Fruit fly (Drosophila melanogaster) whole organism, embryonic: ENCODE data around the gene Sptr.
A peak's percentile ranks its signal among the peaks of the same experiment; 100 is the strongest.

Experiments used
- Atf6 ChIP-seq: fragments of 200-800 bp; sonication (Bioruptor generic); IDR thresholded peaks from 2 replicates; pipeline ENCODE4 v1.3.6; 2022; ENCODE audit warnings: missing biosample characterization, missing genetic modification characterization
- Blimp-1 ChIP-seq: fragments of 200-800 bp; sonication (Bioruptor generic); optimal IDR thresholded peaks from 3 replicates; lab custom pipeline; 2018; ENCODE audit warnings: missing biosample characterization, missing genetic modification characterization, mild to moderate bottlenecking, moderate library complexity, missing genetic modification reagents
- BtbVII ChIP-seq: fragments of 200-800 bp; sonication (Bioruptor generic); optimal IDR thresholded peaks from 3 replicates; lab custom pipeline; 2017; ENCODE audit warnings: missing biosample characterization, mild to moderate bottlenecking, missing genetic modification characterization
- CG10654 ChIP-seq: fragments of 200-800 bp; sonication (Bioruptor generic); optimal IDR thresholded peaks from 2 replicates; lab custom pipeline; 2016; ENCODE audit warnings: missing biosample characterization, missing genetic modification characterization
- CG10979 ChIP-seq: fragments of 200-800 bp; sonication (Bioruptor generic); optimal IDR thresholded peaks from 2 replicates; lab custom pipeline; 2018; ENCODE audit warnings: missing biosample characterization, mild to moderate bottlenecking, missing genetic modification characterization, moderate library complexity
- CG14710 ChIP-seq: fragments of 200-800 bp; sonication (Bioruptor generic); optimal IDR thresholded peaks from 3 replicates; lab custom pipeline; 2019; ENCODE audit warnings: missing biosample characterization, mild to moderate bottlenecking, missing genetic modification characterization, moderate library complexity
- CG15601 ChIP-seq: fragments of 200-800 bp; sonication (Bioruptor generic); optimal IDR thresholded peaks from 3 replicates; lab custom pipeline; 2019; ENCODE audit warnings: missing biosample characterization, mild to moderate bottlenecking, missing genetic modification characterization, moderate library complexity
- CG17385 ChIP-seq: fragments of 200-800 bp; sonication (Bioruptor generic); optimal IDR thresholded peaks from 3 replicates; lab custom pipeline; 2018; ENCODE audit warnings: missing biosample characterization, mild to moderate bottlenecking, missing genetic modification characterization
- CG2202 ChIP-seq: fragments of 200-800 bp; sonication (Bioruptor generic); optimal IDR thresholded peaks from 2 replicates; lab custom pipeline; 2018; ENCODE audit warnings: missing biosample characterization, mild to moderate bottlenecking, missing genetic modification characterization
- CG2889 ChIP-seq: fragments of 200-800 bp; sonication (Bioruptor generic); IDR thresholded peaks from 3 replicates; pipeline ENCODE4 v1.3.6; 2022; ENCODE audit warnings: missing biosample characterization, missing genetic modification characterization
- CG30431 ChIP-seq: fragments of 200-800 bp; sonication (Bioruptor generic); optimal IDR thresholded peaks from 2 replicates; lab custom pipeline; 2017; ENCODE audit warnings: missing biosample characterization, missing genetic modification characterization
- CG33213 ChIP-seq: fragments of 200-800 bp; sonication (Bioruptor generic); optimal IDR thresholded peaks from 3 replicates; lab custom pipeline; 2016; ENCODE audit warnings: missing biosample characterization, missing genetic modification characterization
- CG4360 ChIP-seq: fragments of 200-800 bp; sonication (Bioruptor generic); IDR thresholded peaks from 2 replicates; pipeline ENCODE4 v1.3.6; 2022; ENCODE audit warnings: missing biosample characterization, missing genetic modification characterization
- CG43689 ChIP-seq: fragments of 200-800 bp; sonication (Bioruptor generic); IDR thresholded peaks from 2 replicates; pipeline ENCODE4 v1.3.6; 2022; ENCODE audit warnings: missing biosample characterization, missing genetic modification characterization
- CG5953 ChIP-seq: fragments of 200-800 bp; sonication (Bioruptor generic); IDR thresholded peaks from 2 replicates; pipeline ENCODE4 v1.3.6; 2022; ENCODE audit warnings: missing biosample characterization, missing genetic modification characterization
- CG7839 ChIP-seq: fragments of 200-800 bp; sonication (Bioruptor generic); optimal IDR thresholded peaks from 3 replicates; lab custom pipeline; 2018; ENCODE audit warnings: missing biosample characterization, mild to moderate bottlenecking, missing genetic modification characterization, moderate library complexity
- CG9215 ChIP-seq: fragments of 200-800 bp; sonication (Bioruptor generic); IDR thresholded peaks from 2 replicates; pipeline ENCODE4 v1.3.6; 2022; ENCODE audit warnings: missing biosample characterization, missing genetic modification characterization
- Dip2 ChIP-seq: fragments of 200-800 bp; sonication (Bioruptor generic); IDR thresholded peaks from 2 replicates; pipeline ENCODE4 v1.3.6; 2022; ENCODE audit warnings: missing biosample characterization, missing genetic modification characterization
- Dip3 ChIP-seq: fragments of 200-800 bp; sonication (Bioruptor generic); optimal IDR thresholded peaks from 3 replicates; lab custom pipeline; 2016; ENCODE audit warnings: missing biosample characterization, missing genetic modification characterization
- E2f2 ChIP-seq: fragments of 200-800 bp; sonication (Bioruptor generic); IDR thresholded peaks from 2 replicates; pipeline ENCODE4 v1.3.6; 2022; ENCODE audit warnings: missing biosample characterization, missing genetic modification characterization
- Hey ChIP-seq: fragments of 200-800 bp; sonication (Bioruptor generic); optimal IDR thresholded peaks from 3 replicates; lab custom pipeline; 2018; ENCODE audit warnings: missing biosample characterization, mild to moderate bottlenecking, missing genetic modification characterization
- HmgZ ChIP-seq: fragments of 200-800 bp; sonication (Bioruptor generic); optimal IDR thresholded peaks from 2 replicates; lab custom pipeline; 2018; ENCODE audit warnings: missing biosample characterization, mild to moderate bottlenecking, missing genetic modification characterization
- Kr ChIP-seq: fragments of 200-800 bp; sonication (Bioruptor generic); optimal IDR thresholded peaks from 2 replicates; lab custom pipeline; 2017; ENCODE audit warnings: missing biosample characterization, mild to moderate bottlenecking, missing genetic modification characterization
- Lpt ChIP-seq: fragments of >200 bp; optimal IDR thresholded peaks from 2 replicates; lab custom pipeline; 2018; ENCODE audit warnings: missing biosample characterization, missing genetic modification characterization
- Mad ChIP-seq: fragments of 200-800 bp; sonication (Bioruptor generic); optimal IDR thresholded peaks from 2 replicates; lab custom pipeline; 2016; ENCODE audit warnings: missing biosample characterization, missing genetic modification characterization
- Mes4 ChIP-seq: fragments of 200-800 bp; sonication (Bioruptor generic); optimal IDR thresholded peaks from 2 replicates; lab custom pipeline; 2016; ENCODE audit warnings: missing biosample characterization, missing genetic modification characterization
- Pdp1 ChIP-seq, 2 experiments: fragments of 200-800 bp; sonication (Bioruptor generic); optimal IDR thresholded peaks; 3 replicates each; lab custom pipeline; 2016; ENCODE audit warnings: missing biosample characterization in 2 of 2, missing genetic modification characterization in 2 of 2, mild to moderate bottlenecking in 1 of 2, moderate library complexity in 1 of 2
- Scr ChIP-seq: fragments of 200-800 bp; sonication (Bioruptor generic); IDR thresholded peaks from 2 replicates; pipeline ENCODE4 v1.3.6; 2022; ENCODE audit warnings: missing biosample characterization, missing genetic modification characterization; ENCODE audit not compliant: partially characterized antibody
- Six4 ChIP-seq: fragments of 200-800 bp; sonication (Bioruptor generic); optimal IDR thresholded peaks from 2 replicates; lab custom pipeline; 2016; ENCODE audit warnings: missing biosample characterization, missing genetic modification characterization
- Stat92E ChIP-seq, 3 experiments: fragments of >200 bp in 2 of 3; fragments of 200-800 bp in 1 of 3; sonication (Bioruptor generic) in 1 of 3; optimal IDR thresholded peaks; 2 replicates each; lab custom pipeline; 2017 to 2019; ENCODE audit warnings: missing biosample characterization in 3 of 3, missing genetic modification characterization in 3 of 3, mild to moderate bottlenecking in 1 of 3, moderate library complexity in 1 of 3
- ase ChIP-seq: fragments of 200-800 bp; sonication (Bioruptor generic); IDR thresholded peaks from 3 replicates; pipeline ENCODE4 v1.3.6; 2022; ENCODE audit warnings: missing biosample characterization, missing genetic modification characterization
- corto ChIP-seq: fragments of 200-800 bp; sonication (Bioruptor generic); optimal IDR thresholded peaks from 2 replicates; lab custom pipeline; 2016; ENCODE audit warnings: missing biosample characterization, mild to moderate bottlenecking, missing genetic modification characterization, moderate library complexity
- cwo ChIP-seq: fragments of 200-800 bp; sonication (Bioruptor generic); optimal IDR thresholded peaks from 3 replicates; lab custom pipeline; 2017; ENCODE audit warnings: missing biosample characterization, missing genetic modification characterization, mild to moderate bottlenecking, moderate library complexity, missing genetic modification reagents
- dimm ChIP-seq: fragments of 200-800 bp; sonication (Bioruptor generic); IDR thresholded peaks from 2 replicates; pipeline ENCODE4 v1.3.6; 2022; ENCODE audit warnings: missing biosample characterization, missing genetic modification characterization
- gro ChIP-seq: fragments of 200-800 bp; sonication (Bioruptor generic); optimal IDR thresholded peaks from 2 replicates; lab custom pipeline; 2016; ENCODE audit warnings: missing biosample characterization, missing genetic modification characterization
- gsb-n ChIP-seq: fragments of 200-800 bp; sonication (Bioruptor generic); optimal IDR thresholded peaks from 3 replicates; lab custom pipeline; 2018; ENCODE audit warnings: missing biosample characterization, mild to moderate bottlenecking, missing genetic modification characterization
- h ChIP-seq: fragments of >200 bp; optimal IDR thresholded peaks from 2 replicates; lab custom pipeline; 2017
- lov ChIP-seq, 2 experiments: fragments of 200-800 bp in 1 of 2; fragments of >200 bp in 1 of 2; sonication (Bioruptor generic) in 1 of 2; IDR thresholded peaks in 1 of 2; optimal IDR thresholded peaks in 1 of 2; 2 replicates in 1 of 2; 3 replicates in 1 of 2; pipeline versions ENCODE4 v1.3.6 to Lab custom; 2017 to 2022; ENCODE audit warnings: missing biosample characterization in 1 of 2, missing genetic modification characterization in 1 of 2
- mam ChIP-seq: fragments of 200-800 bp; sonication (Bioruptor generic); optimal IDR thresholded peaks from 3 replicates; lab custom pipeline; 2016; ENCODE audit warnings: missing biosample characterization, missing genetic modification characterization
- mirr ChIP-seq: fragments of 200-800 bp; sonication (Bioruptor generic); optimal IDR thresholded peaks from 3 replicates; lab custom pipeline; 2018; ENCODE audit warnings: missing biosample characterization, mild to moderate bottlenecking, missing genetic modification characterization
- oc ChIP-seq: fragments of 200-800 bp; sonication (Bioruptor generic); optimal IDR thresholded peaks from 2 replicates; lab custom pipeline; 2018; ENCODE audit warnings: missing biosample characterization, mild to moderate bottlenecking, missing genetic modification characterization, moderate library complexity
- org-1 ChIP-seq: fragments of 200-800 bp; sonication (Bioruptor generic); optimal IDR thresholded peaks from 2 replicates; lab custom pipeline; 2017; ENCODE audit warnings: missing biosample characterization, missing genetic modification characterization
- pita ChIP-seq: fragments of 200-800 bp; sonication (Bioruptor generic); optimal IDR thresholded peaks from 2 replicates; lab custom pipeline; 2017; ENCODE audit warnings: missing biosample characterization, mild to moderate bottlenecking, missing genetic modification characterization
- pum ChIP-seq: fragments of 200-800 bp; sonication (Bioruptor generic); optimal IDR thresholded peaks from 2 replicates; lab custom pipeline; 2016; ENCODE audit warnings: missing biosample characterization, missing genetic modification characterization
- rib ChIP-seq: fragments of 200-800 bp; sonication (Bioruptor generic); IDR thresholded peaks from 2 replicates; pipeline ENCODE4 v1.3.6; 2022; ENCODE audit warnings: missing biosample characterization, missing genetic modification characterization
- sd ChIP-seq: fragments of 200-800 bp; sonication (Bioruptor generic); optimal IDR thresholded peaks from 3 replicates; lab custom pipeline; 2018; ENCODE audit warnings: missing biosample characterization, mild to moderate bottlenecking, missing genetic modification characterization, moderate library complexity
- sens-2 ChIP-seq: fragments of 200-800 bp; sonication (Bioruptor generic); IDR thresholded peaks from 2 replicates; pipeline ENCODE4 v1.3.6; 2022; ENCODE audit warnings: missing biosample characterization, missing genetic modification characterization
- sqz ChIP-seq: fragments of 200-800 bp; sonication (Bioruptor generic); optimal IDR thresholded peaks from 3 replicates; lab custom pipeline; 2018; ENCODE audit warnings: missing biosample characterization, mild to moderate bottlenecking, missing genetic modification characterization
- stc ChIP-seq: fragments of 200-800 bp; sonication (Bioruptor generic); IDR thresholded peaks from 2 replicates; pipeline ENCODE4 v1.3.6; 2022; ENCODE audit warnings: missing biosample characterization, missing genetic modification characterization
- twi ChIP-seq: fragments of 200-800 bp; optimal IDR thresholded peaks from 2 replicates; lab custom pipeline; 2019; ENCODE audit warnings: missing biosample characterization, mild to moderate bottlenecking, missing genetic modification characterization, moderate library complexity

Sptr gene

DNA sequence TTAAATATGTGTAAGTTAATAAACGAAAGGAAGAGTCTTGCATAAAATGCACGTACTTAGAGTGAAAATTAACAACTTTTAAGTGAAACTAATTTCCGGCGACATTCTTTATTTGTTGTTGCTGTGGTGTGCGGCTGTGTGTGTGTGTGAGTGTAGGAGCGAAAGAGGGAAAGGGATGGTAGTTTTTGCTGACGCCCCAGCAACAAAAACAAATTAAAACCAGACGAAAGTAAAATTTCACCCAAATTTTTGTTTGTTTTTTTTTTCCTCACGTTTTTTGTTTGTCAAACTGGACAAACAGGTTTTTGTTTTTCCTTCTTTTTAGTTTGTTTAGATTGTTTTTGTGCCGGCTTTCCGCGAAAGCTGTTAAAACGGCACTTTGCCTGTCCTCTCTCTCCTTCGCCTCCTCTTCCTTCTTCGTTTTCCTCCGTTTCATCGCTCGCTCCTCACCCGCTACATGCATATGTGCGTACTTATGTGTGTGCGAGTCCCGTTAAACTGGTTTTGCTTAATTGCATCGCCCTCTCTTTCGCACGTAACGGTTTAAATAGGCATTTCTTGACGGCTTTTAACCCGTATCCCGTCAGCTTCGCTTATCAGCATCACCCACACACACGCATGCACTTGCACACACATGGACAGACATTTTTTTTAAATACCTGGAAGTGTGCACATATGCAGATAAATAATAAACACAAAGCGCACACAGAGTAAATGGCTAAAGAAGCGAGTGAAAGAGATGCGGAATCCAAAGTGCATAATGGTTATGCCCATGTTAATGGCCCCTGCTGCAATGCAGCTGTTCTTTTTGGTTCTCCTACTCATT is 26.7 kb downstream of the Sptr start, which contains the start of gene Miga (continued):
- TF ChIP-seq Stat92E (GFP tag; optimal IDR thresholded peaks at IDR 0.05; lab: Kevin White, UChicago) = peak in 1 of 3 experiments; percentile 53
- no peak for TF ChIP-seq pum (GFP tag; lab: Kevin White, UChicago)
- peak; percentile 7 for TF ChIP-seq CG14710 (tag; lab: Kevin White, UChicago)
- TF ChIP-seq Blimp-1 (GFP tag; lab: Kevin White, UChicago) = peak; percentile 91
- TF ChIP-seq rib (GFP tag; lab: Robert Waterston, UW) = peak; percentile 42; the same call in 1 of the 2 replicates
- no peak for TF ChIP-seq CG10654 (GFP tag; lab: Kevin White, UChicago)
- no peak for TF ChIP-seq pita (GFP tag; lab: Kevin White, UChicago)
- no peak for TF ChIP-seq Atf6 (GFP tag; lab: Robert Waterston, UW)
- TF ChIP-seq corto (GFP tag; lab: Kevin White, UChicago) = no peak
- TF ChIP-seq CG2202 = no peak
- no peak for TF ChIP-seq sens-2 (GFP tag; lab: Robert Waterston, UW)
- TF ChIP-seq gro (GFP tag; lab: Kevin White, UChicago) = no peak
- no peak for TF ChIP-seq CG43689 (GFP tag; lab: Robert Waterston, UW)
- TF ChIP-seq CG2889 (GFP tag; lab: Robert Waterston, UW) = no peak
- TF ChIP-seq gsb-n = peak; percentile 33
- TF ChIP-seq h (lab: Kevin White, UChicago) = no peak
- peak; percentile 46 for TF ChIP-seq oc (tag; lab: Kevin White, UChicago)
- TF ChIP-seq BtbVII (GFP tag; lab: Kevin White, UChicago) = no peak
- no peak for TF ChIP-seq CG17385
- TF ChIP-seq dimm = no peak
- TF ChIP-seq Mad (GFP tag; lab: Kevin White, UChicago) = no peak
- TF ChIP-seq Hey (tag; lab: Kevin White, UChicago) = no peak
- TF ChIP-seq cwo (GFP tag; lab: Kevin White, UChicago) = no peak
- TF ChIP-seq E2f2 (GFP tag; lab: Robert Waterston, UW) = no peak
- TF ChIP-seq CG7839 = no peak
- no peak for TF ChIP-seq Six4
- TF ChIP-seq CG10979 (tag; lab: Kevin White, UChicago) = no peak
- no peak for TF ChIP-seq lov (optimal IDR thresholded peaks at IDR 0.05; lab: Kevin White, UChicago)
- no peak for TF ChIP-seq lov (GFP tag; IDR thresholded peaks at IDR 0.05; lab: Robert Waterston, UW)
- no peak for TF ChIP-seq CG9215 (GFP tag; lab: Robert Waterston, UW)
- TF ChIP-seq mirr (GFP tag; lab: Kevin White, UChicago) = no peak
- no peak for TF ChIP-seq CG33213 (GFP tag; lab: Kevin White, UChicago)
- TF ChIP-seq stc = no peak
- no peak for TF ChIP-seq Dip3 (GFP tag; lab: Kevin White, UChicago)
- TF ChIP-seq sd (tag; lab: Kevin White, UChicago) = peak; percentile 51
- TF ChIP-seq Lpt (GFP tag; lab: Kevin White, UChicago) = no peak
- TF ChIP-seq mam (GFP tag; lab: Kevin White, UChicago) = no peak
- TF ChIP-seq Mes4 (GFP tag; lab: Kevin White, UChicago) = no peak
- TF ChIP-seq org-1 (GFP tag; lab: Kevin White, UChicago) = no peak
- TF ChIP-seq Pdp1 (GFP tag; optimal IDR thresholded peaks at IDR 0.05; lab: Kevin White, UChicago) = no peak
- peak; percentile 19 for TF ChIP-seq sqz (GFP tag; lab: Kevin White, UChicago)
- no peak for TF ChIP-seq HmgZ (tag; lab: Kevin White, UChicago)
- TF ChIP-seq CG5953 = no peak
- no peak for TF ChIP-seq Dip2
- peak; percentile 83 for TF ChIP-seq twi (tag; lab: Kevin White, UChicago)
- no peak for TF ChIP-seq Scr (GFP tag; lab: Robert Waterston, UW)
- TF ChIP-seq Kr = peak; percentile 18
- TF ChIP-seq CG4360 (GFP tag; lab: Robert Waterston, UW) = no peak
- no peak for TF ChIP-seq CG15601 (tag; lab: Kevin White, UChicago)
- no peak for TF ChIP-seq ase (GFP tag; lab: Robert Waterston, UW)
- TF ChIP-seq CG30431 (GFP tag; lab: Kevin White, UChicago) = no peak
